Worm (Caenorhabditis elegans) whole organism, early embryonic: Measurements from ENCODE around the gene bud-31.

Experiments
- ama-1 ChIP-seq: fragments of 150-350 bp; optimal IDR thresholded peaks from 2 replicates; lab custom pipeline; 2014
- sea-1 ChIP-seq: fragments of 200-800 bp; sonication (Bioruptor generic); conservative IDR thresholded peaks from 2 replicates; pipeline ENCODE4 v1.3.6; 2022; ENCODE audit warnings: missing genetic modification characterization, missing compliant biosample characterization
- tbx-11 ChIP-seq: fragments of 200-800 bp; sonication (Bioruptor generic); IDR thresholded peaks from 2 replicates; pipeline ENCODE4 v1.3.6; 2022; ENCODE audit warnings: missing genetic modification characterization, missing compliant biosample characterization

ce11 chrIII:9745333-9745897, 49.1 kb upstream of the bud-31 start:
- TF ChIP-seq sea-1 (GFP tag; lab: Robert Waterston, UW) (no peak), ama-1 (lab: Kevin White, UChicago) (no peak), tbx-11 (GFP tag; lab: Robert Waterston, UW) (no peak)
